Worm (Caenorhabditis elegans): ENCODE results near the gene C18H7.6.

DNA sequence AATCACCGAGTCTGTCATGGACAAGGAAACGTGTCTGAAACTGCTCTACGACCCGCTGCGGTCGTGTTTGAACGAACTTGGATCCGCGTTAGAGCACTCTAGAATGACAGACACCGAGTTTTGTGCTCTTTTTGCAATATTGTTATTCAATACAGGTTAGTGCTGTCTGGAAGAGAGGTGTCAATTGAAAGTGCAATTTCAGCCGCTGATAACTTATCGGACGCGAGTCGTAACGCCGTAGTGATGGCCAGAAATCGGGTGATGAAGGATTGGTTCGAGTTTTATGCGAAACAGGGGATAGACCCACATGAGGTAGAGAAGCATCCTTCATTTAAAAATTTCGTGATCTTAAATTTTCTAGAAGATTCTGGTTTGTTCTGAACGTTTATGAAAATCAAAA lies 39.6 kb upstream of the C18H7.6 start:
- no peak for TF ChIP-seq K02D7.2 (tag; optimal IDR thresholded peaks at IDR 0.05)
- TF ChIP-seq ets-4 (tag; optimal IDR thresholded peaks at IDR 0.05) = no peak
- TF ChIP-seq elt-2 (tag; optimal IDR thresholded peaks at IDR 0.05) = no peak
- no peak for TF ChIP-seq hlh-8 (tag; optimal IDR thresholded peaks at IDR 0.05)
- TF ChIP-seq Y22D7AL.16 (tag; optimal IDR thresholded peaks at IDR 0.05) = no peak
- TF ChIP-seq pqm-1 (tag; optimal IDR thresholded peaks at IDR 0.05) = no peak
- TF ChIP-seq ama-1 (optimal IDR thresholded peaks at IDR 0.05) = no peak
- no peak for TF ChIP-seq ref-2 (tag; optimal IDR thresholded peaks at IDR 0.05)
- no peak for TF ChIP-seq pag-3 (tag; optimal IDR thresholded peaks at IDR 0.05; ENCODE audit: borderline replicate concordance)
- no peak for TF ChIP-seq lim-6 (tag; optimal IDR thresholded peaks at IDR 0.05)

All from whole organism, late embryonic.